Fruit fly (Drosophila melanogaster) whole organism, adult: ENCODE data around the gene Ube3a.
A peak's percentile ranks its signal among the peaks of the same experiment; 100 is the strongest.

ENCODE experiments used
- CG11617 ChIP-seq: fragments of 200-800 bp; sonication (Bioruptor generic); optimal IDR thresholded peaks from 2 replicates; lab custom pipeline; 2017; ENCODE audit warnings: mild to moderate bottlenecking, missing biosample characterization, missing genetic modification reagents, missing genetic modification characterization
- CG12768 ChIP-seq: fragments of 200-800 bp; sonication (Bioruptor generic); optimal IDR thresholded peaks from 2 replicates; lab custom pipeline; 2017; ENCODE audit warnings: missing biosample characterization, missing genetic modification characterization, mild to moderate bottlenecking, moderate library complexity, missing genetic modification reagents
- CG1620 ChIP-seq: fragments of 200-800 bp; sonication (Bioruptor generic); optimal IDR thresholded peaks from 2 replicates; lab custom pipeline; 2016; ENCODE audit warnings: missing biosample characterization, missing genetic modification characterization
- CG33017 ChIP-seq: fragments of 200-800 bp; sonication (Bioruptor generic); optimal IDR thresholded peaks from 2 replicates; lab custom pipeline; 2018; ENCODE audit warnings: missing biosample characterization, mild to moderate bottlenecking, missing genetic modification characterization, moderate library complexity
- CG5204 ChIP-seq: fragments of 200-800 bp; sonication (Bioruptor generic); optimal IDR thresholded peaks from 2 replicates; lab custom pipeline; 2016; ENCODE audit warnings: missing biosample characterization, missing genetic modification characterization
- Clk ChIP-seq: fragments of 200-800 bp; sonication (Bioruptor generic); optimal IDR thresholded peaks from 2 replicates; lab custom pipeline; 2017; ENCODE audit warnings: missing biosample characterization, missing genetic modification characterization
- Hr96 ChIP-seq: fragments of 200-800 bp; sonication (Bioruptor generic); optimal IDR thresholded peaks from 2 replicates; lab custom pipeline; 2016; ENCODE audit warnings: missing biosample characterization, missing genetic modification characterization
- bab1 ChIP-seq: fragments of 200-800 bp; sonication (Bioruptor generic); optimal IDR thresholded peaks from 3 replicates; lab custom pipeline; 2019; ENCODE audit warnings: missing biosample characterization, mild to moderate bottlenecking, missing genetic modification characterization, moderate library complexity
- kay ChIP-seq: fragments of 200-800 bp; sonication (Bioruptor generic); peaks from one replicate; lab custom pipeline; 2016; ENCODE audit warnings: missing biosample characterization, missing genetic modification characterization, borderline replicate concordance
- ovo ChIP-seq: fragments of 200-800 bp; sonication (Bioruptor generic); optimal IDR thresholded peaks from 2 replicates; lab custom pipeline; 2016; ENCODE audit warnings: missing biosample characterization, missing genetic modification characterization
- tj ChIP-seq: fragments of 200-800 bp; sonication (Bioruptor generic); optimal IDR thresholded peaks from 3 replicates; lab custom pipeline; 2017; ENCODE audit warnings: missing biosample characterization, mild to moderate bottlenecking, missing genetic modification characterization, moderate library complexity
- toe ChIP-seq: fragments of 200-800 bp; sonication (Bioruptor generic); optimal IDR thresholded peaks from 2 replicates; lab custom pipeline; 2016; ENCODE audit warnings: missing biosample characterization, missing genetic modification characterization

dm6 chr3L:11197291-11198021 lies 12.9 kb downstream of the Ube3a start, which contains the start of gene GlcAT-P:
- TF ChIP-seq CG11617 (GFP tag; lab: Kevin White, UChicago): peak; percentile 71
- TF ChIP-seq kay (GFP tag; lab: Kevin White, UChicago): peak; percentile 19
- TF ChIP-seq tj (GFP tag; lab: Kevin White, UChicago): no peak
- peak; percentile 83 for TF ChIP-seq CG33017 (tag; lab: Kevin White, UChicago)
- TF ChIP-seq Clk (GFP tag; lab: Kevin White, UChicago): peak; percentile 11
- no peak for TF ChIP-seq CG12768 (GFP tag; lab: Kevin White, UChicago)
- TF ChIP-seq toe (GFP tag; lab: Kevin White, UChicago): no peak
- no peak for TF ChIP-seq CG1620 (GFP tag; lab: Kevin White, UChicago)
- TF ChIP-seq Hr96 (GFP tag; lab: Kevin White, UChicago): no peak
- TF ChIP-seq bab1 (GFP tag; lab: Kevin White, UChicago): peak; percentile 54
- peak; percentile 27 for TF ChIP-seq CG5204 (GFP tag; lab: Kevin White, UChicago)
- TF ChIP-seq ovo (GFP tag; lab: Kevin White, UChicago): no peak
